Fruit fly (Drosophila melanogaster): Measurements from ENCODE around the gene NTPase.

dm6 chr2L:2897710-2898109, 12.1 kb upstream of the NTPase start:
- TF ChIP-seq Opbp (GFP tag; IDR thresholded peaks at IDR 0.05; ENCODE audit: partially characterized antibody) (no peak), CG6689 (GFP tag; IDR thresholded peaks at IDR 0.05) (no peak), CG1233 (GFP tag; optimal IDR thresholded peaks at IDR 0.05) (no peak), kay (GFP tag; optimal IDR thresholded peaks at IDR 0.05) (no peak), Taf1 (GFP tag; IDR thresholded peaks at IDR 0.05) (no peak), Lpt (GFP tag; optimal IDR thresholded peaks at IDR 0.05) (no peak), sima (GFP tag; optimal IDR thresholded peaks at IDR 0.05) (no peak), CG8359 (GFP tag; optimal IDR thresholded peaks at IDR 0.05; ENCODE audit: borderline replicate concordance) (no peak)

Data from whole organism, embryonic.